Fruit fly (Drosophila melanogaster) whole organism, larva: ENCODE measurements around the gene Ufd4.

Source experiments
- noc ChIP-seq: fragments of 200-800 bp; sonication (Bioruptor generic); optimal IDR thresholded peaks from 3 replicates; lab custom pipeline; 2019; ENCODE audit warnings: missing biosample characterization, mild to moderate bottlenecking, missing genetic modification characterization, moderate library complexity

The Ufd4 gene

dm6 chr2L:10278658-10279057 lies 13.5 kb downstream of the Ufd4 start, which contains the start of gene Utx:
Gene Utx (minus strand): TSS chr2L:10278811.
- TF ChIP-seq noc (tag; lab: Kevin White, UChicago), result no peak

DNA sequence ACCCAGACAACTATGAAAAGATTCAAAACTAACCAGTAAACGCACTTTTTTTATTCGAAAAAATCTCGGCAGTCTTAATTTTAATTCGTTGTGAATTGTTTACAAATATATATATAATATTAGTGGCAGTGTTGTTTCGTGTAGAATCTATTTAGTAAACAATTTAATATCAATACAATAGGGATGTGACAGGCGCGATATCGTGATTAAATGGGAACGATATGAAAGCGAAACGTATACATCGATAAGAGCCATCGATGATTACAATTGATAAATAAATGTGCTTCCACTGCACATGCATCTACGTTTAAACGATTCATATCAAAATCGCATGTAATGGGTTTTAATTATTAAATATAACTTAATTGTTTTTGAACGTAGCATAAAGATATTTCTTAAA lies 14.8 kb downstream of the Ufd4 start:
- no peak for TF ChIP-seq noc (tag; lab: Kevin White, UChicago)

dm6 chr2L:10276846-10277245 lies 15.3 kb downstream of the Ufd4 start:
- TF ChIP-seq noc (tag; lab: Kevin White, UChicago), result no peak

DNA sequence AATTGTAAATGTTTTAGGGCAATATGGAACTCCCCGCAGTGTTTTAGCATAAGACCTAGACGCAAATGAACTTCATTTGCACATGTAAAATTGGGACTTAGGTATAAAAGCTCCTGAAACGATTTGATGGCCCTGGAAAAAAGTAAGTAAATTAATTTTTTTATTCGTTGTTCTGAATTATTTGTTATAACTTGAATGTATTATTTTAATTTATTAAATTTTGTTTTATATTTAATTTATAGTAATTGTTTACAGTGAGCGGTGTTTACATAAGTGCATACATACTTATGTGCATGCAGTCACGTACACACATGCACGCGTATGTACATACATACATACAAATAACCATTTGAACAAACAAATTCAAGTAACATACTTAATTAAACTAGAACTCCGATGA lies 15.7 kb downstream of the Ufd4 start:
- no peak for TF ChIP-seq noc (tag; lab: Kevin White, UChicago)

DNA sequence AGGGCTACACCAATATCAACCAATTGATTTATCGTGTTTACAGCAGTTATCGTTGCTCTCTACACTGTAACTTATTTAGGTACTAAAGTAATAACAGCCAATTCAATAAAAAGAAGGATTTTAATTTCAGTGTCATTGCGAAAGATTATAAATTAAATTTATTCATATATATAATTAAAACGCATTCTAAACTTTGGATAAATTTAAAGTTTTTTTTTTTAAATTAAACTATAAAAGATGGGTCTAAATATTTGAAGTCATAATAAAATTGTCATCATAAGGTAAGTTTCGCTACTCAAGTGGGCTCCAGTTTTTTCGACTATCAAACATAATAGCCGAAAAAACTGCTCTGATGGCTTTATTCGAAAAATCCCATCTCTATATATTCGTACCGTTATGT lies 19.9 kb downstream of the Ufd4 start, which contains the start of gene trk:
Gene trk (minus strand): TSS at position 101 of the 400 bp plus-strand sequence.
- no peak for TF ChIP-seq noc (tag; lab: Kevin White, UChicago)

DNA sequence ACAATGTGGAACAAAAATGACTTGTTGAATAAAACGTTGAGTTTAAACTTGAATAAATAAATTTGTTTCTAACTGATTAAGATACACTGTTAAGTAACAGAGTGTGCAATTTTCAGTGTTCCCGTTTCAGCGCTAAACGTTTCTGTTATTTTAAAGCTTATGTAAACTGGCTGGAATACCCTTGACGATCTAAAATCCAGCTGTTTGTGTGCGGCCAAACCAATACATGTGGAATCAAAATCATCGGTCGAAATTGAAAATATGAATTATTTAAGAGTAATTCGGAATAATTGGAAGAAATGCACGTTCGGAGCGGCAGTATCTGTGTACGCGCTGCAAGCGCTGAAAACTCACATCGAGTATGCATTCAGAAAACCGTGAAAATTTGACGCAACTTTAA lies 22.3 kb downstream of the Ufd4 start, which contains the start of gene Mulk:
Gene Mulk (plus strand): TSS at position 198 of the 400 bp plus-strand sequence.
- no peak for TF ChIP-seq noc (tag; lab: Kevin White, UChicago)

DNA sequence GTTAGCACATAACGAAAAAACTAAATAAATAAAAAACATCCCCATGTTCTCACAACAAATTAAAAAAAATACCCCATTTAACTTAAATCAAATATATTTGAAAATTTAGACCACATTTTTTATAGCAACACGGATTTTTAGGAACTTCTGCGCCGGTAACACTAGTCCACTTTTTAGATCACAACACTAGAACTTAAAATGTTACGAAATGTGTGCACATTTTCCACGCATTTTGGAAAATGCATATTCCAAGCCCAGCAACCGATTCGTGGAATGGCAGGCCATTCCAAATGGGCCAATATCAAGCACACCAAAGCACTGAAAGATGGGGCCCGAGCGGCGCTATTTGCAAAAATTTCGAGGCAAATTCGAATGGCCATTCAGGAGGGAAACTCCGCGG lies 23.5 kb downstream of the Ufd4 start, which contains the start of gene CG4957:
Gene CG4957 (plus strand): TSS at position 185 of the 400 bp plus-strand sequence.
- TF ChIP-seq noc (tag; lab: Kevin White, UChicago), result no peak

DNA sequence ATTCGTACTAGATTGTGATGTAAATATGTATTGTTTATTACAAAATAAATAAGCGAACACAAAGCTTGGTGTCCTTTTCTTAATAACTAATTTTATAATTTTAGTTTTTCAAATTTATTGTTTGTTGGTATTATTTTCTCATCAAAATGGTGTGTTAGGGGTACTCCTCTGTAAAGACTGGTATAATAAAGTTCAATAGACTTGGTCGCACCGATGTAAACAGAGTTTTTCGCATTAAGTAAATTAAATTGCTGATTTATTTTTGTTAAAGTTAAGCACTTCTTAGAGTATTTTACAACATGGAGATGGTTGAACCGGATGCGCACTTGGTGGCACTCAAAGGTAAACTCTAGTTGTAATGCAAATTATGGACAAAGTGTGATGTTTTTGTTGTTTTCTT lies 25.7 kb downstream of the Ufd4 start, which contains the start of gene CG4953:
Gene CG4953 (plus strand): TSS at position 193 of the 400 bp plus-strand sequence.
- TF ChIP-seq noc (tag; lab: Kevin White, UChicago), result no peak

DNA sequence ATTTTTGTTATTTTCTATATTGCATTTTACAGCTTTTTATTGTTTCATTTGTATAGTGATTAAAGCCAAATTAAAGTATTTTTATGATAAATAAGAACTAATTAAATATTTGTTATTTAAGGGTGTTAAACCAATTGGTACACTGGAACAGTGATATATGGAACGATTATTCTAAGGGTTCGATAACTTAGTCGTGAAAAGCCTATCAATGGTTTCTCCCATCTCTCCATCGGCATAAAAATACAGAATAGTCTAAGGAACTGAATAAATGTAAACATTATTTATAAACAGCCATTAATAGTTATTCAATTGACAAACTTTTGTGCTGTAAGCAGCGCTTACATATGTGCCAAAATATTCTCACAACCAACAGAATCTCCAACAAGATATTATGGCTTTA lies 27.0 kb downstream of the Ufd4 start, which contains the start of gene Mob3:
Gene Mob3 (plus strand): TSS at position 208 of the 400 bp plus-strand sequence.
- no peak for TF ChIP-seq noc (tag; lab: Kevin White, UChicago)

DNA sequence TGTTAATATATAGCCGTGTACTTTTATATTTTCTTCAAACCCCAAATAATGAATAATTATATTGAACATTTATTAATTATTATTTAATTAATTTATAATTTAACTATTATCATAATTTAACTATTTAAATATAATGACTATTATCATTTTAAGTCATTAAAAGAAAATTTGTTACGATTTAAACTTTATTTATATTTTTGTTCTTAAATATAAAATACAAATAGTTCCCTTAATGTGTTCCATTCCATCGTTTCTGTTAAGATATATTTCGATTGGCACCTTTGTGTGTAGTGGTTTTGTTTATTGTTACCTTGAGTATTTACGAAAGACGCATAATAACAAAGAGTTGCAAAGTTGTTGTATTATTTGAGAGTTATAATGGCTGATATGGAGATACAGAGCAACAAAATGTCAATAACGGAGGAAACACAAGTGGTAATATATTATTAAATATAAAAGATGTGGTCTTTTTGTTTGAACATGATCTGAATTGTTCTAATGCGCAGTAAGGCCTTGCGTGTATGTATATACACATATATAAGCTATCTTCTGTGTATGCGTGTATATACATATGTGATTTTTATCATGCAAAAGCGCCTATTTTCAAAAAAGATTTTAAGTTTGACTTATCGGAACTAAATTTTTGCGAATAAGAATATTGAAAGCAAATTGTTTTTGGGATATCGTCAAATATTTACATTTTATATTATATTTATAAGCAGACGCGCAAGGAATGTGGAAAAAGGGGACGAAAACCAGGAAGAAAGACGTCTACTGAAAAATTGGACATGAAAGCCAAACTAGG lies 28.1 kb downstream of the Ufd4 start, which contains the start of gene REPTOR-BP:
Gene REPTOR-BP (plus strand): TSS at position 296 of the 805 bp plus-strand sequence.
- no peak for TF ChIP-seq noc (tag; lab: Kevin White, UChicago)

DNA sequence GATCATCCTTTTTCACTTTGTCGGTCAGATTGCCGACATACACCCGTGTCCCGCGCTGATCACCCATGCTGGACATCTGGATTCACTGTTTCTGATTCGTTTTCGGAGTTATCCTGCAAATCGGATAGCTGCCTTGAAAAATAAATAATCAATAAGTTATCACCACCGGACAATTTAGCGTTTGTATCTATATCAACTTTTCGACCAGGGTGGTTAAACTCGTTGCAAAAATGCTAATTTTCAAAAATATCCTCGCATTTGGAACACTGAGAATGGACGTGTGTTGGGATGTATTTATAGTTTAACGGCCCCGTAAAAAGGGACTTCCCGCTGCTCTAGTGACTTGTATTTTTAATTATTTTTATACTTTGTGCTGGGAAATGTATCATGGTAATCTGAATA lies 28.8 kb downstream of the Ufd4 start, which contains the start of gene Rsf1:
Gene Rsf1 (minus strand): TSS at position 212 of the 402 bp plus-strand sequence.
- no peak for TF ChIP-seq noc (tag; lab: Kevin White, UChicago)

DNA sequence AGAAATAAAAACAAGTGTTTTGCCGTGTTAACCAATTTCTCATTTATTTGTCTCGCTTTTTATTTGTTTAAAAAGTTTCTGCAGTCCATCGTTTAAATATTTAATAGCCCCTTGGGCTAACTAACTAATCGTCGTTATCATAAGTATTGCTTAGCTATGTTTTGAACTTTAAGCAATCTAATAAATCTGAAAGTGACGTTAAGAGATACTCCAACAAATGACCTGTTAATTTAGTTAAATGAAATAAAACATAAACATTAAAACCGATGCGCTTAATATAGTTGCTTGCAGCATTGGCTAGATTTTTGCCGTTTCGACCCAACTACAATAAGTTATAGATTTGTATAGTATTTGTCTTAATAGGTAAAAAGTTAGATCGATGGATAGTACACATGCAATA lies 30.4 kb downstream of the Ufd4 start:
- no peak for TF ChIP-seq noc (tag; lab: Kevin White, UChicago)

dm6 chr2L:10260750-10261493 lies 31.2 kb downstream of the Ufd4 start, which contains the start of gene Pten:
Gene Pten (minus strand): TSS chr2L:10261049.
- TF ChIP-seq noc (tag; lab: Kevin White, UChicago), result no peak

DNA sequence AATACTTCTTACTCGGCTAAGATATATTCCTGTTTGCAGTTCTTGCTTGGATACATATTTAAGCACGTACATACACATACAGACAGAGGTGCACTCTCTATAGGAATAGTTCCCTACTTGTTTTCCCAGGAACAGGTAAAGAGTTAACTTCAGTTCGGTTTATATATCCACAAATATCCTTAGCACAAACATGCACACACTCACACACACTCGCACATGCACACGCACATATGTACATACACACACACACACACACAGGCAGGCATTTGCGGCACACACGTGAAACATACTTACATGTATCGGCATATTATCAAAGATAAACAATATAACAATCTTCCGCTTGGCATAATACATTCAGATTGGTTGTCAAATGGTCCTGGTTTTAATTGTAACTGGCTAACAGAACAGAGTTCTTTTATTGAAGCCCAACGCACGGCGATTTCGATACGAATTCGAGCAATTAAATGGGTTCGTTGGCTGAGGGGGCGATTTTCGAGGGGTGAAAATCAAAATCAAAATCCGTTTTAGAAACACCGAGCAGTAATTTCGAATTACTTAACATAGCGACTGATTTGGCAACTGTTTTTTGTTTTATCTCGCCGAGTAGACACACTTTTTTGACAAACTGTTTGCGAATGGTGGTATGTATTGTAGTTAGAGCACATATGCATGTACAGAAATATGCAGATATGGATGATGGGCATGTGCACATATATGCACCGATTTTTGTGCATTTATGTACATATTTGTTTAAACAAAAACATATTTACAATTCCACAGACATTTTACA lies 32.0 kb downstream of the Ufd4 start:
- TF ChIP-seq noc (tag; lab: Kevin White, UChicago), result no peak

DNA sequence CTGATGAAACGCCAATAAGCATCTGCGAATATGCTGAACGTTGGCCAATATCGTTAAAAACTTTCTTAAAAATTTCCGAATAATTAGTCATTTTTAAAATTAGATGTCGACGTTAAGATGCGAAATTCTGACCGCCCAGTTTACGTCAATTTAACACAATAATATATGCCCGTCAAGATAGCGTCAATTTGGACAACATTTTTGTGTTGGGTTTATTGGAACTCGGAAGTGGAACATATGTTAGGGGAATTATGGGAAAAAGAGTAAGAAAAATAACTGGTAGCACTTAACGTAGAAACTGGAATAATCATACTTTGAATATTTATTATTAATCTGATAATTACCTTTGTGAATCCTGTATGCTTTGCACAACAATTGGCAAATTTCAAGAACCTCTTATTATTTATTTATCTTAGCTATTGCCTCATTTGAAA lies 36.4 kb downstream of the Ufd4 start, which contains the start of gene CG5676:
Gene CG5676 (minus strand): TSS at position 167 of the 434 bp plus-strand sequence.
- no peak for TF ChIP-seq noc (tag; lab: Kevin White, UChicago)
